Fruit fly (Drosophila melanogaster): Measurements from ENCODE around the gene CG14841.

The CG14841 gene

dm6 chr3R:14244577-14244976, 17.6 kb downstream of the CG14841 start, which contains the start of gene CG43291:
TSS of gene CG43291 (minus strand) at chr3R:14244677.
- TF ChIP-seq crp (GFP tag; optimal IDR thresholded peaks at IDR 0.05) (no peak), BEAF-32 (GFP tag; optimal IDR thresholded peaks at IDR 0.05) (no peak), CG14441 (GFP tag; IDR thresholded peaks at IDR 0.05) (no peak), chn (GFP tag; optimal IDR thresholded peaks at IDR 0.05) (no peak), Elba2 (GFP tag; optimal IDR thresholded peaks at IDR 0.05) (no peak), fd96Cb (tag; optimal IDR thresholded peaks at IDR 0.05) (no peak), CG34376 (GFP tag; optimal IDR thresholded peaks at IDR 0.05) (no peak), CG8944 (GFP tag; optimal IDR thresholded peaks at IDR 0.05) (no peak), CG9727 (GFP tag; optimal IDR thresholded peaks at IDR 0.05) (no peak), psq (GFP tag; optimal IDR thresholded peaks at IDR 0.05) (no peak), TFAM (GFP tag; optimal IDR thresholded peaks at IDR 0.05) (no peak), lmd (GFP tag; IDR thresholded peaks at IDR 0.05) (no peak)

- no peak for TF ChIP-seq CG11695 (GFP tag; IDR thresholded peaks at IDR 0.05)
- no peak for TF ChIP-seq pnt (GFP tag; optimal IDR thresholded peaks at IDR 0.05)
- TF ChIP-seq CG12104 (GFP tag; optimal IDR thresholded peaks at IDR 0.05), result no peak
- no peak for TF ChIP-seq CG16779 (GFP tag; IDR thresholded peaks at IDR 0.05)
- TF ChIP-seq CG1024 (GFP tag; IDR thresholded peaks at IDR 0.05), result no peak
- no peak for TF ChIP-seq CG3281 (GFP tag; optimal IDR thresholded peaks at IDR 0.05)
- TF ChIP-seq trh (GFP tag; optimal IDR thresholded peaks at IDR 0.05), result no peak
- TF ChIP-seq ken (GFP tag; IDR thresholded peaks at IDR 0.05), result no peak
- no peak for TF ChIP-seq ash1 (GFP tag; optimal IDR thresholded peaks at IDR 0.05)
- no peak for TF ChIP-seq lov (optimal IDR thresholded peaks at IDR 0.05)
- TF ChIP-seq lov (GFP tag; IDR thresholded peaks at IDR 0.05), result no peak
- no peak for TF ChIP-seq crc (GFP tag; optimal IDR thresholded peaks at IDR 0.05)
- TF ChIP-seq CG33213 (GFP tag; optimal IDR thresholded peaks at IDR 0.05), result no peak
- TF ChIP-seq CG13424 (tag; optimal IDR thresholded peaks at IDR 0.05), result no peak
- no peak for TF ChIP-seq E2f2 (GFP tag; IDR thresholded peaks at IDR 0.05)
- TF ChIP-seq Hr78 (GFP tag; optimal IDR thresholded peaks at IDR 0.05), result no peak
- TF ChIP-seq Atf-2 (GFP tag; optimal IDR thresholded peaks at IDR 0.05), result no peak
- TF ChIP-seq row (GFP tag; IDR thresholded peaks at IDR 0.05), result no peak
These were observed 33.2 kb downstream of the CG14841 start, which contains the start of gene CG9624 for dm6 chr3R:14229045-14229444. TSS of gene CG9624 (minus strand) at chr3R:14229145.

dm6 chr3R:14226662-14227061, 35.6 kb downstream of the CG14841 start, which contains the start of gene CG9631:
TSS of gene CG9631 (minus strand) at chr3R:14226762.
- TF ChIP-seq Ets65A (GFP tag), result peak; percentile 6
- no peak for TF ChIP-seq CoRest (tag; optimal IDR thresholded peaks at IDR 0.05)

dm6 chr3R:14224105-14224574, 38.1 kb downstream of the CG14841 start, which contains the start of gene Sp212:
TSS of gene Sp212 (minus strand) at chr3R:14224155.
- TF ChIP-seq ssp (GFP tag; IDR thresholded peaks at IDR 0.05), result no peak
- TF ChIP-seq p53 (GFP tag; optimal IDR thresholded peaks at IDR 0.05), result no peak
- TF ChIP-seq wor (GFP tag; IDR thresholded peaks at IDR 0.05), result no peak
- TF ChIP-seq CG6813 (GFP tag; optimal IDR thresholded peaks at IDR 0.05), result no peak
- TF ChIP-seq CG33557 (GFP tag; optimal IDR thresholded peaks at IDR 0.05), result no peak
- peak; percentile 32; the same call in 1 of the 2 replicates for TF ChIP-seq slbo (GFP tag; IDR thresholded peaks at IDR 0.05)
- TF ChIP-seq Hr3 (GFP tag; optimal IDR thresholded peaks at IDR 0.05), result no peak
- TF ChIP-seq CG16779 (GFP tag; IDR thresholded peaks at IDR 0.05), result no peak
- no peak for TF ChIP-seq Scr (GFP tag; IDR thresholded peaks at IDR 0.05; ENCODE audit: partially characterized antibody)
- TF ChIP-seq CG13123 (GFP tag; optimal IDR thresholded peaks at IDR 0.05), result no peak
- TF ChIP-seq ftz-f1 (GFP tag; optimal IDR thresholded peaks at IDR 0.05), result no peak
- peak; percentile 45; the same call in 1 of the 2 replicates for TF ChIP-seq CG9932 (GFP tag; IDR thresholded peaks at IDR 0.05)
- no peak for TF ChIP-seq h (optimal IDR thresholded peaks at IDR 0.05)
- TF ChIP-seq usp (GFP tag; optimal IDR thresholded peaks at IDR 0.05), result no peak
- no peak for TF ChIP-seq dmrt99B (tag; optimal IDR thresholded peaks at IDR 0.05)
- TF ChIP-seq CG2120 (GFP tag; optimal IDR thresholded peaks at IDR 0.05), result peak; percentile 55
- peak; percentile 43; the same call in 1 of the 2 replicates for TF ChIP-seq Rfx (GFP tag; IDR thresholded peaks at IDR 0.05)
- TF ChIP-seq CG31365 (tag; optimal IDR thresholded peaks at IDR 0.05), result no peak
- TF ChIP-seq bigmax (GFP tag; optimal IDR thresholded peaks at IDR 0.05), result no peak

Data from whole organism, embryonic.